Fruit fly (Drosophila melanogaster) whole organism, pupa: ENCODE results near the gene IntS6.

Experiments used
- CG10348 ChIP-seq: fragments of 200-800 bp; sonication (Bioruptor generic); IDR thresholded peaks from 2 replicates; pipeline ENCODE4 v1.3.6; 2022; ENCODE audit warnings: missing biosample characterization, missing genetic modification characterization
- CG12605 ChIP-seq: fragments of 200-800 bp; sonication (Bioruptor generic); IDR thresholded peaks from 2 replicates; pipeline ENCODE4 v1.3.6; 2022; ENCODE audit warnings: missing biosample characterization, missing genetic modification characterization
- CG13204 ChIP-seq: fragments of 200-800 bp; sonication (Bioruptor generic); optimal IDR thresholded peaks from 2 replicates; lab custom pipeline; 2018; ENCODE audit warnings: missing biosample characterization, mild to moderate bottlenecking, missing genetic modification characterization, moderate library complexity
- CG14655 ChIP-seq: fragments of 200-800 bp; sonication (Bioruptor generic); optimal IDR thresholded peaks from 3 replicates; lab custom pipeline; 2017; ENCODE audit warnings: mild to moderate bottlenecking, missing biosample characterization, missing genetic modification reagents, missing genetic modification characterization
- CG15710 ChIP-seq: fragments of 200-800 bp; sonication (Bioruptor generic); optimal IDR thresholded peaks from 2 replicates; lab custom pipeline; 2018; ENCODE audit warnings: missing biosample characterization, mild to moderate bottlenecking, missing genetic modification characterization, moderate library complexity
- CG17806 ChIP-seq: fragments of 200-800 bp; sonication (Bioruptor generic); optimal IDR thresholded peaks from 2 replicates; lab custom pipeline; 2018; ENCODE audit warnings: missing biosample characterization, mild to moderate bottlenecking, missing genetic modification characterization, moderate library complexity
- CG32121 ChIP-seq: fragments of 200-800 bp; sonication (Bioruptor generic); IDR thresholded peaks from 2 replicates; pipeline ENCODE4 v1.3.6; 2022; ENCODE audit warnings: missing biosample characterization, missing genetic modification characterization
- CG34367 ChIP-seq: fragments of 200-800 bp; sonication (Bioruptor generic); optimal IDR thresholded peaks from 2 replicates; lab custom pipeline; 2018; ENCODE audit warnings: missing biosample characterization, mild to moderate bottlenecking, missing genetic modification characterization
- CG4496 ChIP-seq: fragments of 200-800 bp; sonication (Bioruptor generic); IDR thresholded peaks from 3 replicates; pipeline ENCODE4 v1.3.6; 2022; ENCODE audit warnings: missing biosample characterization, missing genetic modification characterization
- CG8159 ChIP-seq: fragments of 200-800 bp; sonication (Bioruptor generic); optimal IDR thresholded peaks from 3 replicates; lab custom pipeline; 2018; ENCODE audit warnings: missing biosample characterization, mild to moderate bottlenecking, missing genetic modification characterization, moderate library complexity
- CG8301 ChIP-seq: fragments of 200-800 bp; sonication (Bioruptor generic); optimal IDR thresholded peaks from 2 replicates; lab custom pipeline; 2018; ENCODE audit warnings: missing biosample characterization, mild to moderate bottlenecking, missing genetic modification characterization
- CG9948 ChIP-seq: fragments of 200-800 bp; sonication (Bioruptor generic); optimal IDR thresholded peaks from 2 replicates; lab custom pipeline; 2018; ENCODE audit warnings: missing biosample characterization, mild to moderate bottlenecking, missing genetic modification characterization, moderate library complexity
- D1 ChIP-seq: fragments of 200-800 bp; sonication (Bioruptor generic); optimal IDR thresholded peaks from 2 replicates; lab custom pipeline; 2018; ENCODE audit warnings: missing biosample characterization, mild to moderate bottlenecking, missing genetic modification characterization, moderate library complexity
- EcR ChIP-seq: fragments of 200-800 bp; sonication (Bioruptor generic); optimal IDR thresholded peaks from 3 replicates; lab custom pipeline; 2019; ENCODE audit warnings: missing biosample characterization, missing genetic modification characterization, mild to moderate bottlenecking, moderate library complexity, missing genetic modification reagents
- Ets98B ChIP-seq: fragments of 200-800 bp; sonication (Bioruptor generic); IDR thresholded peaks from 2 replicates; pipeline ENCODE4 v1.3.6; 2022; ENCODE audit warnings: missing biosample characterization, missing genetic modification characterization
- Pif1A ChIP-seq: fragments of 200-800 bp; sonication (Bioruptor generic); optimal IDR thresholded peaks from 3 replicates; lab custom pipeline; 2016; ENCODE audit warnings: missing biosample characterization, missing genetic modification characterization
- Pif1B ChIP-seq: fragments of 200-800 bp; sonication (Bioruptor generic); optimal IDR thresholded peaks from 3 replicates; lab custom pipeline; 2016; ENCODE audit warnings: missing biosample characterization, missing genetic modification characterization
- Snoo ChIP-seq: fragments of 200-800 bp; sonication (Bioruptor generic); optimal IDR thresholded peaks from 3 replicates; lab custom pipeline; 2017; ENCODE audit warnings: missing biosample characterization, mild to moderate bottlenecking, missing genetic modification characterization, inconsistent platforms
- fd96Ca ChIP-seq: fragments of 200-800 bp; sonication (Bioruptor generic); IDR thresholded peaks from 3 replicates; pipeline ENCODE4 v1.3.6; 2022; ENCODE audit warnings: missing biosample characterization, missing genetic modification characterization
- gl ChIP-seq: fragments of 200-800 bp; sonication (Bioruptor generic); optimal IDR thresholded peaks from 2 replicates; lab custom pipeline; 2018; ENCODE audit warnings: missing biosample characterization, mild to moderate bottlenecking, missing genetic modification characterization
- rn ChIP-seq: fragments of 200-800 bp; sonication (Bioruptor generic); IDR thresholded peaks from 2 replicates; pipeline ENCODE4 v1.3.6; 2022; ENCODE audit warnings: missing biosample characterization, missing genetic modification characterization

The IntS6 gene

DNA sequence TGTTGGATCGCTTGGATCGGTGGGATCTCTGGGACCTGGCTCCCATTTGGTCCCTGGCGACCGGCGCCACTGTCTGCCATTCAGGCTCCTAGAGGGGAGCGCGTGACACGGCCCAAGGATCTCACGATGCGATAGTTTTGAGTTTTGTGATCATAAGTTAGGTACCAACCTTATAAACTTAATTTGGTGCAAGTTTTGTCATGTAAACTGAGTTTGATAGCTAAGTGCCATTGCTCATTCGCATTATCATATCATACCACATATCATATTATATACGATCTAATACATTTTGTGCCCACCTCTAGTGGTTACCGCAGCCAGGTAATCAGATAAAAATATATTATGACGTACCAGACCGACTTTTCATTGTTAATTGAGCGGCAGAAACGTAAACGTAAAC lies 51.1 kb downstream of the IntS6 start:
- TF ChIP-seq CG14655 (GFP tag; lab: Kevin White, UChicago) (peak; percentile 7), Pif1B (no peak), CG15710 (tag; lab: Kevin White, UChicago) (no peak), rn (GFP tag; lab: Robert Waterston, UW) (0 out of 2 replicates have a peak, but pooled peaks have one; percentile 28), EcR (GFP tag; lab: Kevin White, UChicago) (no peak), fd96Ca (GFP tag; lab: Robert Waterston, UW) (peak; percentile 4; the same call in 2 of the 3 replicates)

DNA sequence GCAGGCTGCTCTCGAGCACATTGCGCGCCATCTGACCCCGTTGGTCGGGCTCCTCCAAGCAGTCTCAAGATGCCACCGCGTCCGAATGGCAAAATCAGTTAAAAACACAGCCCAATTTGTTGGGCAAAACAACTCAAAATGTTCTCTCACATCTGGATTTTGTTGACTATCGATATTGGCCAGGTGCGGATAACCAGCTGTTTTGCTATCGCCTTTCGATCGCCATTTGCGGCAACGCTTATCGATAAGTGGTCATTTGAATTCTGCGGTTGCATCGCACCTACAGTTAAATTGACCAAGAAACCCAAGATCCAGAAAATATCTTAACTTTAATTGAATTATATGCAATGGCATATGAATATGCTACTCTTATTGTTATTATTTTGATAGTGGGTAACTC lies 52.0 kb downstream of the IntS6 start, which contains the start of gene CG3149:
Gene CG3149, minus strand, starts transcription at position 171 of the 400 bp plus-strand sequence.
- no peak for TF ChIP-seq fd96Ca (GFP tag; lab: Robert Waterston, UW)
- no peak for TF ChIP-seq CG10348 (GFP tag; lab: Robert Waterston, UW)
- TF ChIP-seq gl (tag; lab: Kevin White, UChicago) = no peak
- TF ChIP-seq CG4496 (GFP tag; lab: Robert Waterston, UW) = no peak
- TF ChIP-seq D1 (tag; lab: Kevin White, UChicago) = no peak
- no peak for TF ChIP-seq CG15710 (tag; lab: Kevin White, UChicago)
- no peak for TF ChIP-seq CG9948 (tag; lab: Kevin White, UChicago)
- TF ChIP-seq EcR (GFP tag; lab: Kevin White, UChicago) = no peak
- TF ChIP-seq Ets98B (GFP tag; lab: Robert Waterston, UW) = no peak
- no peak for TF ChIP-seq CG32121 (GFP tag; lab: Robert Waterston, UW)
- no peak for TF ChIP-seq CG8159 (tag; lab: Kevin White, UChicago)
- TF ChIP-seq Pif1A (GFP tag; lab: Kevin White, UChicago) = no peak

DNA sequence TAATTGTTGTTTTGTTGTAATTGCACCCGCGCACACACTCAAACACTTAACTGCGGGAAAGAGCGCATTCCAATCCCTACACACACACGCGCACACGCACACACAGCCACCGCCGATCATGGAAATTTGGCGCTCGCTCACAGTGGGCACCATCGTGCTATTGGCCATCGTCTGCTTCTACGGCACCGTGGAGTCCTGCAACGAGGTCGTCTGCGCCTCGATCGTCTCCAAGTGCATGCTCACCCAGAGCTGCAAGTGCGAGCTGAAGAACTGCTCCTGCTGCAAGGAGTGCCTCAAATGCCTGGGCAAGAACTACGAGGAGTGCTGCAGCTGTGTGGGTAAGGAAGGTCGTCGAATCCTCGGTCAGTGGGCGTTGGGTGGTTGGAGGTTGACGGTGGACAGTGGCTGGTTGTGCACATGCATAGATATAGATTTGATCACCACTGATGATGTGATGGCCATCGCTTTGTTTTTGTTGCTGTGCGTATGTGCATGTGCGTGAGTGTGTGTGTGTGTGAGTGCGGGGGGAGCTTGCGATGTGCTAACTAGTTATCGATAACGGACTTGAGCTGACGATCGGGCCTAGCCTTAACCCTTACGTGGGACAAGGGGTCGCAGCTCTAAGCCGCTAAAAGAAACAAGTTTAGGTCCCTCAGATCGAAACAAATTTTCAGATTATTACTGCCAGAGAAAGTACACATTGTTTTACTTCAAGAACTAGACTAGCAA lies 56.2 kb downstream of the IntS6 start:
- TF ChIP-seq Pif1B (no peak), CG8301 (tag; lab: Kevin White, UChicago) (peak; percentile 10), CG4496 (GFP tag; lab: Robert Waterston, UW) (peak; percentile 11; the same call in 1 of the 3 replicates), D1 (tag; lab: Kevin White, UChicago) (no peak), fd96Ca (GFP tag; lab: Robert Waterston, UW) (peak; percentile 40; the same call in 1 of the 3 replicates), CG8159 (tag; lab: Kevin White, UChicago) (no peak)

DNA sequence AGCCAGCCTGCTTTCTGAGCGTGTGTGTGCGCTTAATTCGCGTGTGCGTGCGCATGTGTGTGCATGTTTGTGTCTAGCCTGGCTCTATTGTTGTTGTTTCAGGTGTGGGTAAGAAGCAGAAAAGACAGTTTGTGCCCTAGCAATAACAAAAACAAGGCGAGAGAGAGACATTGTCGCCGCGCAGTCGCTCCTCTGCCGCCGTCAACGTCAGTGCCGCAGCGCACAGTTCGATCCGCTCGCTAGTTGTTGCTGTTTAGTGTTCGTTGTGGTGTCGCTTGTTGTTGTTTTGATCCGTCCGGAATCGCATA lies 56.9 kb downstream of the IntS6 start:
- TF ChIP-seq Pif1A (GFP tag; lab: Kevin White, UChicago) = no peak
- no peak for TF ChIP-seq Pif1B
- TF ChIP-seq CG8159 (tag; lab: Kevin White, UChicago) = no peak
- TF ChIP-seq CG34367 (tag; lab: Kevin White, UChicago) = no peak
- TF ChIP-seq CG12605 (GFP tag; lab: Robert Waterston, UW) = no peak
- no peak for TF ChIP-seq Ets98B (GFP tag; lab: Robert Waterston, UW)
- no peak for TF ChIP-seq gl (tag; lab: Kevin White, UChicago)
- TF ChIP-seq CG15710 (tag; lab: Kevin White, UChicago) = no peak
- no peak for TF ChIP-seq CG9948 (tag; lab: Kevin White, UChicago)
- no peak for TF ChIP-seq CG14655 (GFP tag; lab: Kevin White, UChicago)
- TF ChIP-seq D1 (tag; lab: Kevin White, UChicago) = no peak
- no peak for TF ChIP-seq rn (GFP tag; lab: Robert Waterston, UW)

DNA sequence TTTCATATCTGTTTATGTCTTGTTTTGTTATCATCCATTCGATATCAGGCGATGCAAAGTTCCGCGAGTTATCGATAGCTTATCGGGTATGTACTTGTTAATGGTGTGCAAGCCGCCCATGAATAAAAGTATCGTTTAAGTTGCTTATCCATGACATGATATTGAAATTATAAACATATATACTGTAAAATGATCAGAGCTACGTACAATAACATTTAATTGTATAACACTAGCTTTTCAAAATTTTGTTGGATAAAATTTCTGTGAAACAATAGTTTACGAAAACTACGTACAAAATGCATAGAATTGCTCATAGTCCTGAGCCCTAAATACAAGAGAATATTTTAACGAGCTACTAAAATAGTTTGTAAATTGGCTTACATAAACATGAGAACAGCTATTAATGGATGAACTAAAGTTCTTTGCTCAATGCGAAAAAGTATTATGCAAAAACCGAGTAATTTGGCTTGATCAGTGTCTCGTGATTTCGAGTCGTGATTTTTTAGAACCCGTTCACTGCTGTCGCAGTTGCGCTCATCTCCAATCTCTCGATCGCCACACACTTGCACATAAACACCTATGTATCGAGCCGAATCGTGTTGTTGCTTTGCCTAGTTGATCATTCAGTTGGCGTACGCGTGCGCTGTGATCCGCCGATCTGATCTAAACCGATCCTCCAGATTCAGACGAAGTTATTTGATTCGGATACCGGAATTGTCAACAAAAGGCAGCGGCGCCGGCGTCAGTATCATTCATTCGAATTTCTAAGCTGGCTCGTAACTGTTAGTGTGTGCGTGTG lies 57.4 kb downstream of the IntS6 start, which contains the start of the genes PGAP1 and cv:
Gene PGAP1, minus strand, starts transcription at position 57 of the 799 bp plus-strand sequence.
Gene cv, plus strand, starts transcription at position 586 of the 799 bp plus-strand sequence.
- TF ChIP-seq rn (GFP tag; lab: Robert Waterston, UW) = no peak
- TF ChIP-seq CG12605 (GFP tag; lab: Robert Waterston, UW) = no peak
- TF ChIP-seq EcR (GFP tag; lab: Kevin White, UChicago) = no peak
- TF ChIP-seq Pif1A (GFP tag; lab: Kevin White, UChicago) = no peak
- TF ChIP-seq CG4496 (GFP tag; lab: Robert Waterston, UW) = peak; percentile 15; the same call in 1 of the 3 replicates
- TF ChIP-seq CG8159 (tag; lab: Kevin White, UChicago) = peak; percentile 14
- TF ChIP-seq CG15710 (tag; lab: Kevin White, UChicago) = no peak
- TF ChIP-seq fd96Ca (GFP tag; lab: Robert Waterston, UW) = no peak
- no peak for TF ChIP-seq Ets98B (GFP tag; lab: Robert Waterston, UW)
- TF ChIP-seq CG8301 (tag; lab: Kevin White, UChicago) = no peak
- no peak for TF ChIP-seq gl (tag; lab: Kevin White, UChicago)
- no peak for TF ChIP-seq Snoo (tag; lab: Kevin White, UChicago)
- TF ChIP-seq CG17806 (tag; lab: Kevin White, UChicago) = peak; percentile 12
- TF ChIP-seq D1 (tag; lab: Kevin White, UChicago) = no peak
- no peak for TF ChIP-seq CG34367 (tag; lab: Kevin White, UChicago)
- no peak for TF ChIP-seq CG13204 (GFP tag; lab: Kevin White, UChicago)
- TF ChIP-seq CG9948 (tag; lab: Kevin White, UChicago) = no peak
- TF ChIP-seq CG10348 (GFP tag; lab: Robert Waterston, UW) = no peak
- TF ChIP-seq Pif1B = no peak
- no peak for TF ChIP-seq CG32121 (GFP tag; lab: Robert Waterston, UW)
- no peak for TF ChIP-seq CG14655 (GFP tag; lab: Kevin White, UChicago)
- TF ChIP-seq, all 21 proteins: peak for 3
